Worm (Caenorhabditis elegans) whole organism, L3 larva: ENCODE results near the gene aqp-11.

ENCODE experiments used
- R02D3.7 ChIP-seq: fragments of 150-350 bp; optimal IDR thresholded peaks from 2 replicates; lab custom pipeline; 2014; ENCODE audit warnings: missing biosample characterization, missing genetic modification characterization
- ZK546.5 ChIP-seq: sonication (generic microtip); optimal IDR thresholded peaks from 2 replicates; lab custom pipeline; 2017; ENCODE audit warnings: missing biosample characterization, missing genetic modification characterization
- aly-2 ChIP-seq: fragments of 150-350 bp; optimal IDR thresholded peaks from 2 replicates; lab custom pipeline; 2014; ENCODE audit warnings: missing biosample characterization, missing genetic modification characterization
- ama-1 ChIP-seq: fragments of 150-350 bp; optimal IDR thresholded peaks from 2 replicates; lab custom pipeline; 2018
- ceh-28 ChIP-seq: fragments of 150-350 bp; optimal IDR thresholded peaks from 2 replicates; lab custom pipeline; 2014; ENCODE audit warnings: missing biosample characterization, missing genetic modification reagents, missing genetic modification characterization
- ceh-82 ChIP-seq: fragments of 150-350 bp; optimal IDR thresholded peaks from 2 replicates; lab custom pipeline; 2014; ENCODE audit warnings: missing biosample characterization, missing genetic modification characterization
- ceh-9 ChIP-seq: sonication (generic microtip); optimal IDR thresholded peaks from 2 replicates; lab custom pipeline; 2018; ENCODE audit warnings: missing biosample characterization, missing genetic modification characterization
- egl-27 ChIP-seq: sonication (generic microtip); optimal IDR thresholded peaks from 4 replicates; lab custom pipeline; 2017; ENCODE audit warnings: missing biosample characterization, missing genetic modification reagents, missing genetic modification characterization
- egl-5 ChIP-seq: fragments of 150-350 bp; optimal IDR thresholded peaks from 2 replicates; lab custom pipeline; 2017; ENCODE audit warnings: missing biosample characterization, missing genetic modification reagents, missing genetic modification characterization, inconsistent platforms
- elt-1 ChIP-seq: fragments of 150-350 bp; optimal IDR thresholded peaks from 2 replicates; lab custom pipeline; 2014; ENCODE audit warnings: missing biosample characterization, missing genetic modification characterization
- elt-2 ChIP-seq: sonication (generic microtip); optimal IDR thresholded peaks from 2 replicates; lab custom pipeline; 2016; ENCODE audit warnings: missing genetic modification reagents, mild to moderate bottlenecking, missing genetic modification characterization, missing compliant biosample characterization
- elt-3 ChIP-seq, 3 experiments: fragments of 150-350 bp in 1 of 3; sonication (generic microtip) in 2 of 3; optimal IDR thresholded peaks; 2 replicates in 2 of 3; 4 replicates in 1 of 3; lab custom pipeline; 2014 to 2017; ENCODE audit warnings: missing biosample characterization in 3 of 3, missing genetic modification characterization in 3 of 3
- fkh-10 ChIP-seq: sonication (generic microtip); optimal IDR thresholded peaks from 2 replicates; lab custom pipeline; 2017; ENCODE audit warnings: missing biosample characterization, missing genetic modification reagents, missing genetic modification characterization
- fkh-2 ChIP-seq: fragments of 150-350 bp; optimal IDR thresholded peaks from 2 replicates; lab custom pipeline; 2014; ENCODE audit warnings: missing biosample characterization, missing genetic modification reagents, missing genetic modification characterization
- fos-1 ChIP-seq: fragments of 150-350 bp; optimal IDR thresholded peaks from 2 replicates; lab custom pipeline; 2014; ENCODE audit warnings: missing biosample characterization, missing genetic modification characterization
- hmg-11 ChIP-seq: sonication (generic microtip); optimal IDR thresholded peaks from 2 replicates; lab custom pipeline; 2016; ENCODE audit warnings: missing genetic modification characterization, missing compliant biosample characterization
- jun-1 ChIP-seq: fragments of 150-350 bp; optimal IDR thresholded peaks from 2 replicates; lab custom pipeline; 2014; ENCODE audit warnings: missing biosample characterization, missing genetic modification reagents, missing genetic modification characterization
- lin-15B ChIP-seq: fragments of 150-350 bp; optimal IDR thresholded peaks from 2 replicates; lab custom pipeline; 2014; ENCODE audit warnings: missing biosample characterization, missing genetic modification characterization
- lin-39 ChIP-seq: fragments of 150-350 bp; optimal IDR thresholded peaks from 2 replicates; lab custom pipeline; 2018; ENCODE audit warnings: missing biosample characterization, missing genetic modification reagents, missing genetic modification characterization
- lsy-12 ChIP-seq: sonication (generic microtip); optimal IDR thresholded peaks from 2 replicates; lab custom pipeline; 2016; ENCODE audit warnings: mild to moderate bottlenecking, missing genetic modification characterization, missing compliant biosample characterization
- mdl-1 ChIP-seq: fragments of 150-350 bp; optimal IDR thresholded peaks from 2 replicates; lab custom pipeline; 2014; ENCODE audit warnings: missing biosample characterization, missing genetic modification characterization
- nfya-1 ChIP-seq: sonication (generic microtip); optimal IDR thresholded peaks from 2 replicates; lab custom pipeline; 2017; ENCODE audit warnings: missing genetic modification characterization, mild to moderate bottlenecking, missing compliant biosample characterization, antibody characterized with exemption, moderate library complexity; ENCODE audit not compliant: insufficient read depth
- nhr-11 ChIP-seq: fragments of 150-350 bp; optimal IDR thresholded peaks from 2 replicates; lab custom pipeline; 2014; ENCODE audit warnings: missing biosample characterization, missing genetic modification characterization
- nhr-12 ChIP-seq: fragments of 150-350 bp; optimal IDR thresholded peaks from 2 replicates; lab custom pipeline; 2014; ENCODE audit warnings: missing biosample characterization, missing genetic modification characterization
- nhr-23 ChIP-seq: fragments of 150-350 bp; optimal IDR thresholded peaks from 2 replicates; lab custom pipeline; 2014; ENCODE audit warnings: missing biosample characterization, missing genetic modification reagents, missing genetic modification characterization
- nhr-25 ChIP-seq: sonication (generic microtip); optimal IDR thresholded peaks from 2 replicates; lab custom pipeline; 2017; ENCODE audit warnings: missing biosample characterization, missing genetic modification characterization
- nhr-28 ChIP-seq: fragments of 150-350 bp; optimal IDR thresholded peaks from 2 replicates; lab custom pipeline; 2014; ENCODE audit warnings: missing biosample characterization, missing genetic modification characterization
- nhr-43 ChIP-seq: sonication (generic microtip); optimal IDR thresholded peaks from 2 replicates; lab custom pipeline; 2016; ENCODE audit warnings: mild to moderate bottlenecking, missing genetic modification characterization, missing compliant biosample characterization; ENCODE audit not compliant: poor library complexity, severe bottlenecking
- nhr-67 ChIP-seq: fragments of 150-350 bp; optimal IDR thresholded peaks from 2 replicates; lab custom pipeline; 2014; ENCODE audit warnings: missing biosample characterization, missing genetic modification characterization
- nhr-77 ChIP-seq: fragments of 150-350 bp; optimal IDR thresholded peaks from 2 replicates; lab custom pipeline; 2014; ENCODE audit warnings: missing biosample characterization, missing genetic modification characterization
- pha-4 ChIP-seq: fragments of 150-350 bp; optimal IDR thresholded peaks from 2 replicates; lab custom pipeline; 2014; ENCODE audit warnings: missing biosample characterization, missing genetic modification reagents, missing genetic modification characterization
- pqm-1 ChIP-seq: fragments of 150-350 bp; optimal IDR thresholded peaks from 2 replicates; lab custom pipeline; 2017; ENCODE audit warnings: missing biosample characterization, missing genetic modification characterization, inconsistent platforms
- sea-2 ChIP-seq: fragments of 150-350 bp; sonication (generic microtip); optimal IDR thresholded peaks from 4 replicates; lab custom pipeline; 2014; ENCODE audit warnings: missing biosample characterization, missing genetic modification reagents, missing genetic modification characterization
- skn-1 ChIP-seq: fragments of 150-350 bp; optimal IDR thresholded peaks from 2 replicates; lab custom pipeline; 2014; ENCODE audit warnings: missing biosample characterization, missing genetic modification characterization
- snpc-4 ChIP-seq: fragments of 150-350 bp; optimal IDR thresholded peaks from 2 replicates; lab custom pipeline; 2014; ENCODE audit warnings: missing biosample characterization, missing genetic modification characterization
- unc-39 ChIP-seq: sonication (generic microtip); optimal IDR thresholded peaks from 4 replicates; lab custom pipeline; 2017; ENCODE audit warnings: missing biosample characterization, missing genetic modification characterization
- unc-62 ChIP-seq: fragments of 150-350 bp; sonication (generic microtip); optimal IDR thresholded peaks from 4 replicates; lab custom pipeline; 2014; ENCODE audit warnings: missing biosample characterization, missing genetic modification reagents, missing genetic modification characterization
- ztf-11 ChIP-seq: fragments of 150-350 bp; optimal IDR thresholded peaks from 2 replicates; lab custom pipeline; 2014; ENCODE audit warnings: missing biosample characterization, missing genetic modification characterization

aqp-11 gene

DNA sequence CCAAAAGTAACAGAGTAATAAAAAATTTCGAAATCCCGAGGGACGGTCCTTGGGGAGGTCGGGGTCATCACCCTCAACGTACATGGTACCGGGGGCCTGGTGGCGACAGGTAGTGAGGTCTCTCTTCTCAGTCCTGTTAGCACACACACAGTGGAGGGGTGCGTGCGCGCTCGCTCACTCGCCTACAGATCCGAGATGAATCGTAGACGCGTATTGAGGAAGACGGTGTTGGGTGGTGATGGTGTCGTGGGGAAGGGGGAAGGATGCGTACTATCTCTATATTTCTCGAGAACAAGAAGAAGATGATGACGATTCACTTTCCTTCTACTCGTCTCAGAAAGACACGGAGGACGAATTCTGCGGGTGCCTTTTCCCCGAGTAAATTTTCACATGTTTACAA lies 40.7 kb downstream of the aqp-11 start:
- TF ChIP-seq nhr-25 (peak; percentile 16), fos-1 (no peak), fkh-10 (GFP tag; lab: Kevin White, UChicago) (no peak), elt-2 (tag; lab: Kevin White, UChicago) (no peak)

- TF ChIP-seq elt-2 (tag; lab: Kevin White, UChicago) = no peak
- no peak for TF ChIP-seq lsy-12 (tag; lab: Kevin White, UChicago)
- no peak for TF ChIP-seq nhr-23 (tag; lab: Kevin White, UChicago)
- no peak for TF ChIP-seq R02D3.7 (tag; lab: Kevin White, UChicago)
- TF ChIP-seq aly-2 (tag; lab: Kevin White, UChicago) = no peak
- TF ChIP-seq ceh-82 (tag; lab: Kevin White, UChicago) = no peak
Measured at ce11 chrIII:13714950-13715349, 41.9 kb downstream of the aqp-11 start.

- no peak for TF ChIP-seq ama-1 (lab: Kevin White, UChicago)
- TF ChIP-seq nhr-11 = peak; percentile 63
- TF ChIP-seq pha-4 (tag; lab: Kevin White, UChicago) = no peak
- TF ChIP-seq skn-1 (tag; lab: Kevin White, UChicago) = peak; percentile 73
- no peak for TF ChIP-seq R02D3.7 (tag; lab: Kevin White, UChicago)
- peak; percentile 31 for TF ChIP-seq nhr-25
Measured at ce11 chrIII:13716266-13716665, 43.2 kb downstream of the aqp-11 start.

ce11 chrIII:13716831-13717230 lies 43.8 kb downstream of the aqp-11 start:
- TF ChIP-seq nhr-11 (no peak), pha-4 (tag; lab: Kevin White, UChicago) (no peak), nhr-12 (tag; lab: Kevin White, UChicago) (no peak), lsy-12 (tag; lab: Kevin White, UChicago) (no peak), ama-1 (lab: Kevin White, UChicago) (no peak), hmg-11 (tag; lab: Kevin White, UChicago) (no peak), sea-2 (GFP tag; lab: Kevin White, UChicago) (no peak), nhr-67 (tag; lab: Kevin White, UChicago) (no peak), egl-27 (tag; lab: Kevin White, UChicago) (no peak), unc-62 (GFP tag; lab: Kevin White, UChicago) (no peak)

- TF ChIP-seq elt-1 (tag; lab: Kevin White, UChicago) (no peak), lin-15B (tag; lab: Kevin White, UChicago) (peak; percentile 27), pqm-1 (no peak), lin-39 (tag; lab: Kevin White, UChicago) (peak; percentile 73), elt-2 (tag; lab: Kevin White, UChicago) (no peak), ama-1 (lab: Kevin White, UChicago) (peak; percentile 9), ceh-9 (tag; lab: Kevin White, UChicago) (no peak), nhr-28 (tag; lab: Kevin White, UChicago) (no peak), ZK546.5 (tag; lab: Kevin White, UChicago) (no peak), nhr-67 (tag; lab: Kevin White, UChicago) (no peak), mdl-1 (tag; lab: Kevin White, UChicago) (no peak), hmg-11 (tag; lab: Kevin White, UChicago) (peak; percentile 74), elt-3 (tag; optimal IDR thresholded peaks at IDR 0.05; lab: Kevin White, UChicago) (no peak), fos-1 (no peak), sea-2 (GFP tag; lab: Kevin White, UChicago) (no peak), nhr-23 (tag; lab: Kevin White, UChicago) (peak; percentile 66), aly-2 (tag; lab: Kevin White, UChicago) (no peak), nfya-1 (tag; lab: Kevin White, UChicago) (peak; percentile 79), ceh-28 (tag; lab: Kevin White, UChicago) (no peak), nhr-25 (peak; percentile 93), egl-5 (tag; lab: Kevin White, UChicago) (peak; percentile 53), unc-62 (GFP tag; lab: Kevin White, UChicago) (no peak), ztf-11 (tag; lab: Kevin White, UChicago) (no peak), ceh-82 (tag; lab: Kevin White, UChicago) (no peak), unc-39 (tag; lab: Kevin White, UChicago) (no peak), nhr-43 (tag; lab: Kevin White, UChicago) (peak; percentile 40), pha-4 (tag; lab: Kevin White, UChicago) (peak; percentile 72), fkh-2 (no peak), nhr-77 (no peak), lsy-12 (tag; lab: Kevin White, UChicago) (peak; percentile 26), snpc-4 (no peak), jun-1 (tag; lab: Kevin White, UChicago) (peak; percentile 33)
Measured at ce11 chrIII:13717505-13717904, 44.4 kb downstream of the aqp-11 start.
